Fruit fly (Drosophila melanogaster): ENCODE measurements around the gene crim.

The crim gene

dm6 chr3L:11680298-11680697, 30.9 kb downstream of the crim start, which contains the start of gene CG32085:
Gene CG32085 (minus strand): TSS chr3L:11680344.
- TF ChIP-seq CTCF (optimal IDR thresholded peaks at IDR 0.05), result no peak

- no peak for TF ChIP-seq CG8478 (optimal IDR thresholded peaks at IDR 0.05)
Measured at dm6 chr3L:11678313-11678817, 32.8 kb downstream of the crim start.
